Worm (Caenorhabditis elegans) whole organism, L2 larva: ENCODE data around the gene C06E4.2.

ENCODE experiments used
- F13H6.1 ChIP-seq: sonication (generic microtip); optimal IDR thresholded peaks from 2 replicates; lab custom pipeline; 2016; ENCODE audit warnings: missing genetic modification characterization, missing compliant biosample characterization
- R02D3.7 ChIP-seq: fragments of 150-350 bp; optimal IDR thresholded peaks from 2 replicates; lab custom pipeline; 2014; ENCODE audit warnings: missing biosample characterization, missing genetic modification characterization
- Y55F3AM.14 ChIP-seq: fragments of 200-800 bp; sonication (Bioruptor generic); optimal IDR thresholded peaks from 2 replicates; lab custom pipeline; 2018; ENCODE audit warnings: mild to moderate bottlenecking, missing genetic modification characterization, missing compliant biosample characterization
- ZK546.5 ChIP-seq: sonication (generic microtip); optimal IDR thresholded peaks from 2 replicates; lab custom pipeline; 2017; ENCODE audit warnings: missing biosample characterization, missing genetic modification characterization
- aly-2 ChIP-seq: fragments of 150-350 bp; optimal IDR thresholded peaks from 2 replicates; lab custom pipeline; 2014; ENCODE audit warnings: missing biosample characterization, missing genetic modification characterization
- ama-1 ChIP-seq: fragments of 150-350 bp; optimal IDR thresholded peaks from 2 replicates; lab custom pipeline; 2018; ENCODE audit warnings: inconsistent platforms
- blmp-1 ChIP-seq: sonication (generic microtip); optimal IDR thresholded peaks from 2 replicates; lab custom pipeline; 2017; ENCODE audit warnings: missing genetic modification characterization, mild to moderate bottlenecking, missing compliant biosample characterization, antibody characterized with exemption, moderate library complexity; ENCODE audit not compliant: insufficient read depth
- ceh-16 ChIP-seq: fragments of 150-350 bp; optimal IDR thresholded peaks from 2 replicates; lab custom pipeline; 2014; ENCODE audit warnings: missing biosample characterization, missing genetic modification characterization
- crh-2 ChIP-seq: sonication (generic microtip); optimal IDR thresholded peaks from 2 replicates; lab custom pipeline; 2017; ENCODE audit warnings: missing biosample characterization, missing genetic modification characterization
- dmd-4 ChIP-seq: sonication (generic microtip); optimal IDR thresholded peaks from 2 replicates; lab custom pipeline; 2017; ENCODE audit warnings: missing biosample characterization, missing genetic modification characterization
- egl-27 ChIP-seq: sonication (generic microtip); optimal IDR thresholded peaks from 3 replicates; lab custom pipeline; 2017; ENCODE audit warnings: missing biosample characterization, missing genetic modification reagents, missing genetic modification characterization
- elt-1 ChIP-seq: fragments of 150-350 bp; optimal IDR thresholded peaks from 2 replicates; lab custom pipeline; 2014; ENCODE audit warnings: missing biosample characterization, missing genetic modification characterization
- elt-3 ChIP-seq: sonication (generic microtip); optimal IDR thresholded peaks from 2 replicates; lab custom pipeline; 2017; ENCODE audit warnings: missing biosample characterization, missing genetic modification characterization
- fos-1 ChIP-seq: fragments of 150-350 bp; optimal IDR thresholded peaks from 2 replicates; lab custom pipeline; 2014; ENCODE audit warnings: missing biosample characterization, missing genetic modification characterization
- gmeb-1 ChIP-seq: fragments of 150-350 bp; optimal IDR thresholded peaks from 2 replicates; lab custom pipeline; 2014; ENCODE audit warnings: missing biosample characterization, missing genetic modification characterization
- mab-5 ChIP-seq: fragments of 150-350 bp; optimal IDR thresholded peaks from 2 replicates; lab custom pipeline; 2014; ENCODE audit warnings: missing biosample characterization, missing genetic modification characterization
- mdl-1 ChIP-seq, 2 experiments: fragments of 150-350 bp in 1 of 2; sonication (generic microtip) in 1 of 2; optimal IDR thresholded peaks; 2 replicates each; lab custom pipeline; 2017; ENCODE audit warnings: missing biosample characterization in 2 of 2, missing genetic modification characterization in 2 of 2
- nhr-11 ChIP-seq: fragments of 150-350 bp; optimal IDR thresholded peaks from 2 replicates; lab custom pipeline; 2014; ENCODE audit warnings: missing biosample characterization, missing genetic modification characterization
- nhr-129 ChIP-seq: fragments of 150-350 bp; optimal IDR thresholded peaks from 2 replicates; lab custom pipeline; 2014; ENCODE audit warnings: missing biosample characterization, missing genetic modification characterization
- nhr-21 ChIP-seq: fragments of 150-350 bp; optimal IDR thresholded peaks from 2 replicates; lab custom pipeline; 2014; ENCODE audit warnings: missing biosample characterization, missing genetic modification characterization
- nhr-23 ChIP-seq: fragments of 150-350 bp; optimal IDR thresholded peaks from 2 replicates; lab custom pipeline; 2014; ENCODE audit warnings: missing biosample characterization, missing genetic modification reagents, missing genetic modification characterization
- nhr-237 ChIP-seq: fragments of 150-350 bp; optimal IDR thresholded peaks from 2 replicates; lab custom pipeline; 2014; ENCODE audit warnings: missing biosample characterization, missing genetic modification characterization
- nhr-25 ChIP-seq: fragments of 150-350 bp; sonication (generic microtip); optimal IDR thresholded peaks from 3 replicates; lab custom pipeline; 2014; ENCODE audit warnings: missing biosample characterization, missing genetic modification characterization
- nhr-6 ChIP-seq: fragments of 150-350 bp; optimal IDR thresholded peaks from 2 replicates; lab custom pipeline; 2014; ENCODE audit warnings: missing biosample characterization, missing genetic modification characterization
- peb-1 ChIP-seq: fragments of 150-350 bp; optimal IDR thresholded peaks from 2 replicates; lab custom pipeline; 2014; ENCODE audit warnings: missing biosample characterization, missing genetic modification characterization
- sem-4 ChIP-seq: fragments of 150-350 bp; optimal IDR thresholded peaks from 2 replicates; lab custom pipeline; 2014; ENCODE audit warnings: missing biosample characterization, missing genetic modification reagents, missing genetic modification characterization
- skn-1 ChIP-seq: sonication (generic microtip); optimal IDR thresholded peaks from 2 replicates; lab custom pipeline; 2017; ENCODE audit warnings: missing biosample characterization, missing genetic modification characterization
- sma-3 ChIP-seq: sonication (generic microtip); optimal IDR thresholded peaks from 2 replicates; lab custom pipeline; 2016; ENCODE audit warnings: missing genetic modification reagents, missing genetic modification characterization, missing compliant biosample characterization
- sma-9 ChIP-seq, 2 experiments: fragments of 150-350 bp in 1 of 2; sonication (generic microtip) in 1 of 2; optimal IDR thresholded peaks; 2 replicates each; lab custom pipeline; 2014 to 2016; ENCODE audit warnings: missing genetic modification characterization in 2 of 2, mild to moderate bottlenecking in 1 of 2, missing biosample characterization in 1 of 2, missing compliant biosample characterization in 1 of 2, missing genetic modification reagents in 1 of 2, moderate library complexity in 1 of 2
- snpc-4 ChIP-seq: fragments of 150-350 bp; optimal IDR thresholded peaks from 2 replicates; lab custom pipeline; 2014; ENCODE audit warnings: missing biosample characterization, missing genetic modification characterization
- unc-39 ChIP-seq: fragments of 150-350 bp; optimal IDR thresholded peaks from 2 replicates; lab custom pipeline; 2014; ENCODE audit warnings: missing biosample characterization, missing genetic modification characterization
- unc-55 ChIP-seq: fragments of 150-350 bp; sonication (generic microtip); optimal IDR thresholded peaks from 3 replicates; lab custom pipeline; 2014; ENCODE audit warnings: missing biosample characterization, missing genetic modification reagents, missing genetic modification characterization
- unc-62 ChIP-seq: fragments of 150-350 bp; optimal IDR thresholded peaks from 2 replicates; lab custom pipeline; 2014; ENCODE audit warnings: missing biosample characterization, missing genetic modification reagents, missing genetic modification characterization

The C06E4.2 gene

DNA sequence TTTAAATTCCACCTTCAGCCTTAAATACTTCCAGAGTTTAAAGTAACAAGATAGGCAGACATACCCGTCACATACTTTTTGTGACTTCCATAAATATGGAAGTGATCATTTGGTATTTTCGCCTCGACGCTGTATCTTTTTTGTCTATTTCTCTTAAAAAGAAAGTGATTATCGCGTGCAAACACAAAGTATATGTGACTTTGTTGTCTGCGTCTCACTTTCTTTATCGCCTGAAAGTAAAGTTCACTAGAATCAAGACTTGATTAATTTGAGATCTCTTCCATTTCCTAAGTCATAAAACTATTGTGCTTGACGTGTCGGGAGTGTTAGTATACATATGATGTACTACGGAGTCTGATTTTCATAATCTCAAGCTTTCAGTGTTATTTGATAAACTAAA is 18.5 kb upstream of the C06E4.2 start, which contains the start of gene C06E4.6:
TSS of gene C06E4.6 (minus strand) at position 51 of the 400 bp plus-strand sequence.
- no peak for TF ChIP-seq peb-1 (tag; lab: Kevin White, UChicago)
- no peak for TF ChIP-seq nhr-23 (tag; lab: Kevin White, UChicago)
- no peak for TF ChIP-seq unc-62 (GFP tag; lab: Kevin White, UChicago)
- no peak for TF ChIP-seq crh-2 (tag; lab: Kevin White, UChicago)
- TF ChIP-seq sma-3 (GFP tag; lab: Kevin White, UChicago) = no peak
- TF ChIP-seq Y55F3AM.14 (GFP tag; lab: Kevin White, UChicago) = no peak
- TF ChIP-seq nhr-21 (tag; lab: Kevin White, UChicago) = no peak
- no peak for TF ChIP-seq nhr-25
- TF ChIP-seq ama-1 (lab: Kevin White, UChicago) = no peak
- peak; percentile 44 for TF ChIP-seq gmeb-1 (tag; lab: Kevin White, UChicago)
- no peak for TF ChIP-seq nhr-129 (tag; lab: Kevin White, UChicago)
- no peak for TF ChIP-seq F13H6.1 (tag; lab: Kevin White, UChicago)
- TF ChIP-seq ZK546.5 = no peak
- peak; percentile 59 for TF ChIP-seq unc-55 (GFP tag; lab: Kevin White, UChicago)
- peak; percentile 77 for TF ChIP-seq sma-9 (GFP tag; optimal IDR thresholded peaks at IDR 0.05; lab: Kevin White, UChicago)
- TF ChIP-seq sma-9 (tag; optimal IDR thresholded peaks at IDR 0.05; lab: Kevin White, UChicago) = no peak
- no peak for TF ChIP-seq dmd-4 (tag; lab: Kevin White, UChicago)
- TF ChIP-seq fos-1 (tag; lab: Kevin White, UChicago) = peak; percentile 71
- no peak for TF ChIP-seq nhr-11 (tag; lab: Kevin White, UChicago)
- peak in 1 of 2 experiments; percentile 10 for TF ChIP-seq mdl-1 (tag; optimal IDR thresholded peaks at IDR 0.05; lab: Kevin White, UChicago)
- peak; percentile 32 for TF ChIP-seq egl-27 (tag; lab: Kevin White, UChicago)

DNA sequence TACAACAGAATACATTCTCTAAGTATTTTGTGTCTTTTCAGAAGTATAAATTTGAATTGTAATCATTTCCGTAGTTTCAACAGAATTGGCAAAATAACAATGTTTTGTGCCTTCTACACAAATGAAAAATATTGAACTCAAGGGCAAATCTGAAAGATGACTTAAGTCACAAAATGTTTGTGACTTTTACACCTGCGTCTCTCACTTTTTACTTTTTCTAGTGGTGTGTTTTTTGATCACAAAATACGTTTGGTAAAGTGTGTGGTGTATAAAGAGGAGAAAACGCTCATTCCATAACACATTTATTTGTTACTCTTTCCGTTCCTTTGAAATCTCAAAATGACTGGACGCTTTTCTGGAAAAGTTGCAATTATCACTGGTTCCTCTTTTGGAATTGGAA is 16.2 kb upstream of the C06E4.2 start, which contains the start of gene C06E4.3:
TSS of gene C06E4.3 (plus strand) at position 289 of the 400 bp plus-strand sequence.
- TF ChIP-seq skn-1 (tag; lab: Kevin White, UChicago) (peak; percentile 47), elt-1 (tag; lab: Kevin White, UChicago) (no peak), sma-9 (GFP tag; optimal IDR thresholded peaks at IDR 0.05; lab: Kevin White, UChicago) (peak; percentile 73), sma-9 (tag; optimal IDR thresholded peaks at IDR 0.05; lab: Kevin White, UChicago) (no peak), fos-1 (tag; lab: Kevin White, UChicago) (peak; percentile 22), Y55F3AM.14 (GFP tag; lab: Kevin White, UChicago) (no peak), unc-55 (GFP tag; lab: Kevin White, UChicago) (peak; percentile 23), unc-39 (tag; lab: Kevin White, UChicago) (no peak), egl-27 (tag; lab: Kevin White, UChicago) (no peak), nhr-23 (tag; lab: Kevin White, UChicago) (no peak)

DNA sequence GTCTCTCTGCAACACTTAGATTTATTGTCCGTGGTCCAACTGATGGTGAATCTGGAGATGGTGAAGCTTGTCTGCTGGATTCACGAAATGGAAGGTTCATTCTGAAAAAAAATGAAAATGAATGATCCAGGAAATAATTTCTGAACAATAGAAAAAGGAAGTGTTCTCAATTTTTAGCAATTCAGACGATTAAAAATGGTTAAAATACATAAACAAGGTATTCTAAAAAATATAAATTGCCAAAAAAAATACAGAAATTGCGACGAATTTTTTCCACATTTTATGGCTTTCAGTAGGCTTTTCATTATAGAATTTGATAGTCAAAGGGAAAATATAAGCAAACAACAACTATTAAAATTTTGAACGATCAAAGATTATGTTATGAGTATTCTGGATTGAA is 13.6 kb upstream of the C06E4.2 start, which contains the start of gene glb-2:
TSS of gene glb-2 (minus strand) at position 101 of the 400 bp plus-strand sequence.
- no peak for TF ChIP-seq dmd-4 (tag; lab: Kevin White, UChicago)
- no peak for TF ChIP-seq unc-39 (tag; lab: Kevin White, UChicago)
- no peak for TF ChIP-seq nhr-129 (tag; lab: Kevin White, UChicago)
- no peak for TF ChIP-seq sem-4 (tag; lab: Kevin White, UChicago)
- TF ChIP-seq crh-2 (tag; lab: Kevin White, UChicago) = no peak
- no peak for TF ChIP-seq ZK546.5
- TF ChIP-seq sma-9 (GFP tag; optimal IDR thresholded peaks at IDR 0.05; lab: Kevin White, UChicago) = no peak
- TF ChIP-seq sma-9 (tag; optimal IDR thresholded peaks at IDR 0.05; lab: Kevin White, UChicago) = no peak
- TF ChIP-seq skn-1 (tag; lab: Kevin White, UChicago) = no peak
- TF ChIP-seq, all 48 proteins: peak for 0

DNA sequence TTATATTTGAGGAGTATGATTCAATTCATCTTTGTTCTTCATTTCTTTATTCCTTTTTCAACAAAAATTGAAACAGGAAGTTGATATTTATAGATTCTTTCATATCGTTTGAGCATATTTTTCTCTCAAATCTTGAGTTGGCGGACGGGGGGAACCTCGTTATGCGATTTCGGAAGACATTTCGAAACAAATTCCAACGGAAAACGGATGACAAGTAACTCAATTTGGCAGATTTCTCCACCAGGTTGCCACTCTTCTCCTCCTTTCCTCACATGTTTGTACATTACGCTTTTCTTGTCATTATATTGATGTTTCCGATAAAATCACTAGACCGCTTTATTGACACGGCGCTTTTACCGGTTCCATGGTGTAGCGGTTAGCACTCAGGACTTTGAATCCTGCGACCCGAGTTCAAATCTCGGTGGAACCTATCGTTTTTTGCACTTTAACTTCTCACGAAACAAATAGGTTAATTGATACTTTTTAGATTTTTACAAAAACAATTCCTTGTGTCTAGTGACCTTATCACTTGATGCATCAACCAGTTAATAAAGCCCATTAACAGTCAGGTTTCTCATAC is 1.7 kb upstream of the C06E4.2 start:
- TF ChIP-seq nhr-129 (tag; lab: Kevin White, UChicago) (peak; percentile 39), egl-27 (tag; lab: Kevin White, UChicago) (no peak), ceh-16 (no peak), nhr-6 (tag; lab: Kevin White, UChicago) (no peak), snpc-4 (tag; lab: Kevin White, UChicago) (no peak), nhr-237 (no peak), fos-1 (tag; lab: Kevin White, UChicago) (peak; percentile 21), skn-1 (tag; lab: Kevin White, UChicago) (no peak), crh-2 (tag; lab: Kevin White, UChicago) (no peak), elt-3 (tag; lab: Kevin White, UChicago) (no peak), aly-2 (tag; lab: Kevin White, UChicago) (no peak), R02D3.7 (no peak), mab-5 (no peak), sma-9 (GFP tag; optimal IDR thresholded peaks at IDR 0.05; lab: Kevin White, UChicago) (no peak), sma-9 (tag; optimal IDR thresholded peaks at IDR 0.05; lab: Kevin White, UChicago) (no peak), blmp-1 (tag; lab: Kevin White, UChicago) (no peak)
- TF ChIP-seq, all 48 proteins: peak for 2
